Worm (Caenorhabditis elegans) whole organism, midembryonic: ENCODE results near the gene B0244.6.

Experiments
- cog-1 ChIP-seq: sonication (generic microtip); optimal IDR thresholded peaks from 2 replicates; lab custom pipeline; 2016; ENCODE audit warnings: missing genetic modification characterization, missing compliant biosample characterization
- klf-2 ChIP-seq: fragments of 200-800 bp; sonication (Bioruptor generic); conservative IDR thresholded peaks from 2 replicates; pipeline ENCODE4 v1.3.6; 2022; ENCODE audit warnings: missing genetic modification reagents, missing genetic modification characterization, missing compliant biosample characterization
- tab-1 ChIP-seq: fragments of 200-800 bp; sonication (Bioruptor generic); IDR thresholded peaks from 2 replicates; pipeline ENCODE4 v1.3.6; 2022; ENCODE audit warnings: missing genetic modification characterization, missing compliant biosample characterization
- ztf-23 ChIP-seq: fragments of 200-800 bp; sonication (Bioruptor generic); IDR thresholded peaks from 2 replicates; pipeline ENCODE4 v1.3.6; 2022; ENCODE audit warnings: missing genetic modification reagents, missing genetic modification characterization, missing compliant biosample characterization

DNA sequence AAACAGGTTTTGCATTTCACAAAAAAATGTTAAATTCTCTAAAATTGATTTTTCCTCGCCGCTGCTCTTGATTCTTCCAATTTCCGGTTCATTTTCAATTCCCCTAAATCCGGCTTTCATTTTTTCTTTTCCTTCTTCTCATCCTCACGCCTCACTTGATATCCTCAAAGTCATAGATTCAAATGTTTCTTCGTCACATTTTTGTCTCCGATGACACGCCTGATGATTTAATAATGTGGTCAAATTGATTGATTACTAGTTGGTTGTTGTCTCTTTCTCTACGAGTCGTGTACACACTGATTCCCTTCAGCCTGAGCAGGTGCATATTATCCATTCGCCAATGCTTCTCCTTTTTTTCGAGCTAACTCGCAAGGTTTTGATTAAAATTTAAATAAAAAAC lies 16.3 kb upstream of the B0244.6 start:
- no peak for TF ChIP-seq ztf-23 (GFP tag; lab: Robert Waterston, UW)
- TF ChIP-seq cog-1 (tag; lab: Kevin White, UChicago), result no peak
- TF ChIP-seq klf-2, result no peak
- TF ChIP-seq tab-1, result no peak
